Fruit fly (Drosophila melanogaster): Measurements from ENCODE around the gene Pfdn6.

Pfdn6 gene

dm6 chr3L:19961805-19962204 lies 38.3 kb downstream of the Pfdn6 start:
- TF ChIP-seq CG14014 (GFP tag; IDR thresholded peaks at IDR 0.05) (no peak; the same call in 1 of the 2 replicates), lab (GFP tag; optimal IDR thresholded peaks at IDR 0.05) (peak; percentile 56), luna (GFP tag; optimal IDR thresholded peaks at IDR 0.05) (no peak), so (GFP tag; IDR thresholded peaks at IDR 0.05) (0 out of 3 replicates have a peak, but pooled peaks have one; percentile 9), CG2120 (GFP tag; optimal IDR thresholded peaks at IDR 0.05) (peak; percentile 43), CG12219 (GFP tag; optimal IDR thresholded peaks at IDR 0.05) (peak; percentile 13), kah (GFP tag; optimal IDR thresholded peaks at IDR 0.05) (no peak), CG15269 (tag; optimal IDR thresholded peaks at IDR 0.05) (peak; percentile 38), CG12744 (GFP tag; optimal IDR thresholded peaks at IDR 0.05) (no peak), tin (GFP tag; optimal IDR thresholded peaks at IDR 0.05) (no peak), yki (optimal IDR thresholded peaks at IDR 0.05) (no peak), CG8359 (GFP tag; optimal IDR thresholded peaks at IDR 0.05; ENCODE audit: borderline replicate concordance) (no peak), CG11456 (GFP tag; IDR thresholded peaks at IDR 0.05) (no peak), MTF-1 (GFP tag; optimal IDR thresholded peaks at IDR 0.05; ENCODE audit: borderline replicate concordance) (no peak), tap (tag; optimal IDR thresholded peaks at IDR 0.05) (no peak), Dek (tag; optimal IDR thresholded peaks at IDR 0.05) (peak; percentile 20), Sox102F (GFP tag; optimal IDR thresholded peaks at IDR 0.05) (no peak), pb (GFP tag; optimal IDR thresholded peaks at IDR 0.05) (no peak), gro (GFP tag; optimal IDR thresholded peaks at IDR 0.05) (no peak), dpn (GFP tag; optimal IDR thresholded peaks at IDR 0.05) (peak in 1 of 2 experiments; percentile 2), MESR4 (GFP tag; optimal IDR thresholded peaks at IDR 0.05) (no peak), CG15696 (tag; optimal IDR thresholded peaks at IDR 0.05) (no peak), CG1602 (GFP tag; optimal IDR thresholded peaks at IDR 0.05) (no peak), Deaf1 (tag; optimal IDR thresholded peaks at IDR 0.05) (no peak), CG16863 (GFP tag; optimal IDR thresholded peaks at IDR 0.05) (no peak), CG7556 (GFP tag; optimal IDR thresholded peaks at IDR 0.05) (peak; percentile 53), salm (tag; optimal IDR thresholded peaks at IDR 0.05) (no peak), CG11696 (GFP tag; IDR thresholded peaks at IDR 0.05) (no peak), CG7786 (GFP tag; optimal IDR thresholded peaks at IDR 0.05) (peak; percentile 12), vfl (GFP tag; optimal IDR thresholded peaks at IDR 0.05) (no peak), ab (GFP tag; optimal IDR thresholded peaks at IDR 0.05) (no peak), CG17568 (GFP tag; optimal IDR thresholded peaks at IDR 0.05) (peak; percentile 3), CG10565 (GFP tag; optimal IDR thresholded peaks at IDR 0.05) (no peak), Dbx (GFP tag; IDR thresholded peaks at IDR 0.05) (no peak), corto (GFP tag; optimal IDR thresholded peaks at IDR 0.05) (no peak), Oaz (GFP tag; IDR thresholded peaks at IDR 0.05) (peak; percentile 16; the same call in 1 of the 2 replicates), CG8290 (GFP tag; optimal IDR thresholded peaks at IDR 0.05) (no peak), CG8290 (tag; optimal IDR thresholded peaks at IDR 0.05) (peak in 1 of 2 experiments; percentile 52), Scr (GFP tag; IDR thresholded peaks at IDR 0.05; ENCODE audit: partially characterized antibody) (no peak), CG9817 (tag; optimal IDR thresholded peaks at IDR 0.05) (peak; percentile 35), Hmr (GFP tag; optimal IDR thresholded peaks at IDR 0.05) (peak; percentile 68), CG11247 (GFP tag; IDR thresholded peaks at IDR 0.05) (no peak), CG11504 (tag; optimal IDR thresholded peaks at IDR 0.05) (peak; percentile 50), CG31388 (GFP tag; optimal IDR thresholded peaks at IDR 0.05) (no peak), Ets65A (GFP tag) (peak; percentile 90), CG13775 (GFP tag; optimal IDR thresholded peaks at IDR 0.05) (no peak), Fer1 (GFP tag; optimal IDR thresholded peaks at IDR 0.05) (peak; percentile 49), CG17359 (tag; optimal IDR thresholded peaks at IDR 0.05) (peak; percentile 33), CG34376 (GFP tag; optimal IDR thresholded peaks at IDR 0.05) (peak; percentile 28), PHDP (tag; optimal IDR thresholded peaks at IDR 0.05) (peak; percentile 39), gfzf (GFP tag; optimal IDR thresholded peaks at IDR 0.05) (no peak)

All from whole organism, embryonic.